Fruit fly (Drosophila melanogaster): ENCODE data around the gene sloth1.
A peak's percentile ranks its signal among the peaks of the same experiment; 100 is the strongest.

The sloth1 gene

dm6 chrX:6973340-6973739 lies 37.8 kb upstream of the sloth1 start, which contains the start of gene CG3040 (continued):
- TF ChIP-seq CG9139 (GFP tag; optimal IDR thresholded peaks at IDR 0.05) (no peak), Sox15 (GFP tag; optimal IDR thresholded peaks at IDR 0.05) (no peak), CG11294 (GFP tag; IDR thresholded peaks at IDR 0.05) (no peak), OdsH (GFP tag; optimal IDR thresholded peaks at IDR 0.05) (peak; percentile 19), CG10669 (GFP tag; optimal IDR thresholded peaks at IDR 0.05) (peak; percentile 22), CG3032 (tag; optimal IDR thresholded peaks at IDR 0.05) (peak; percentile 31), CG10631 (GFP tag; optimal IDR thresholded peaks at IDR 0.05) (peak; percentile 32), Ets96B (tag; optimal IDR thresholded peaks at IDR 0.05) (peak; percentile 30), CG3919 (GFP tag; optimal IDR thresholded peaks at IDR 0.05) (peak; percentile 35)

- no peak for TF ChIP-seq Hr38 (GFP tag; optimal IDR thresholded peaks at IDR 0.05)
- peak; percentile 61 for TF ChIP-seq svp (GFP tag)
Observed at dm6 chrX:6974221-6974620, 36.9 kb upstream of the sloth1 start.

- TF ChIP-seq CG7368 (GFP tag; optimal IDR thresholded peaks at IDR 0.05) (peak; percentile 6), CG32006 (GFP tag; optimal IDR thresholded peaks at IDR 0.05) (peak; percentile 36), Hr38 (GFP tag; optimal IDR thresholded peaks at IDR 0.05) (no peak), Smox (GFP tag; optimal IDR thresholded peaks at IDR 0.05) (peak; percentile 24), acj6 (GFP tag; optimal IDR thresholded peaks at IDR 0.05) (peak; percentile 54), Eip93F (GFP tag; optimal IDR thresholded peaks at IDR 0.05) (no peak), CG10631 (GFP tag; optimal IDR thresholded peaks at IDR 0.05) (peak; percentile 28), CG8632 (GFP tag; optimal IDR thresholded peaks at IDR 0.05) (peak; percentile 0), net (GFP tag; optimal IDR thresholded peaks at IDR 0.05) (peak; percentile 13), pdm3 (GFP tag; optimal IDR thresholded peaks at IDR 0.05) (peak; percentile 27), vri (GFP tag; optimal IDR thresholded peaks at IDR 0.05) (peak; percentile 12), Gug (GFP tag; IDR thresholded peaks at IDR 0.05) (no peak), Ets96B (tag; optimal IDR thresholded peaks at IDR 0.05) (peak; percentile 38), CG6792 (GFP tag; optimal IDR thresholded peaks at IDR 0.05) (peak; percentile 24), spab (GFP tag; optimal IDR thresholded peaks at IDR 0.05) (peak; percentile 27), lz (GFP tag; optimal IDR thresholded peaks at IDR 0.05) (peak; percentile 26), CG1621 (tag; optimal IDR thresholded peaks at IDR 0.05) (peak; percentile 20), eg (GFP tag; IDR thresholded peaks at IDR 0.05) (peak; percentile 28; the same call in 1 of the 3 replicates), CG3919 (GFP tag; optimal IDR thresholded peaks at IDR 0.05) (peak; percentile 49), fkh (GFP tag; optimal IDR thresholded peaks at IDR 0.05) (no peak), svp (GFP tag) (peak; percentile 76), esn (GFP tag; optimal IDR thresholded peaks at IDR 0.05) (peak; percentile 50), Sox14 (GFP tag; optimal IDR thresholded peaks at IDR 0.05) (peak; percentile 35), CG4318 (GFP tag; optimal IDR thresholded peaks at IDR 0.05) (no peak), cyc (GFP tag; optimal IDR thresholded peaks at IDR 0.05) (peak; percentile 2), CG11762 (GFP tag; optimal IDR thresholded peaks at IDR 0.05; ENCODE audit: insufficient read depth) (no peak), CG6276 (GFP tag; optimal IDR thresholded peaks at IDR 0.05) (no peak), CG10669 (GFP tag; optimal IDR thresholded peaks at IDR 0.05) (peak; percentile 37), CG9139 (GFP tag; optimal IDR thresholded peaks at IDR 0.05) (no peak), CG8119 (GFP tag; IDR thresholded peaks at IDR 0.05) (0 out of 3 replicates have a peak, but pooled peaks have one; percentile 28), dac (GFP tag; optimal IDR thresholded peaks at IDR 0.05) (no peak), Eip78C (GFP tag) (peak; percentile 79), CG31627 (GFP tag; optimal IDR thresholded peaks at IDR 0.05) (peak; percentile 28), CG6854 (GFP tag; optimal IDR thresholded peaks at IDR 0.05) (no peak), fd59A (GFP tag; optimal IDR thresholded peaks at IDR 0.05) (peak; percentile 13), CG6163 (GFP tag; IDR thresholded peaks at IDR 0.05) (peak; percentile 66; the same call in 2 of the 3 replicates), fd85E (GFP tag; optimal IDR thresholded peaks at IDR 0.05) (no peak), CG6808 (GFP tag; optimal IDR thresholded peaks at IDR 0.05) (peak; percentile 24), ss (GFP tag; optimal IDR thresholded peaks at IDR 0.05) (peak in 1 of 2 experiments; percentile 52), OdsH (GFP tag; optimal IDR thresholded peaks at IDR 0.05) (peak; percentile 47), CG15336 (GFP tag; IDR thresholded peaks at IDR 0.05) (peak; percentile 41; the same call in 1 of the 2 replicates), Hr39 (GFP tag; optimal IDR thresholded peaks at IDR 0.05) (peak; percentile 31), CG3032 (tag; optimal IDR thresholded peaks at IDR 0.05) (peak; percentile 53), Eip75B (GFP tag; optimal IDR thresholded peaks at IDR 0.05) (peak; percentile 21), Hr4 (GFP tag; optimal IDR thresholded peaks at IDR 0.05) (peak; percentile 18)
Observed at dm6 chrX:6976364-6976763, 34.8 kb upstream of the sloth1 start.
